Fruit fly (Drosophila melanogaster): ENCODE results near the gene CG10347.

Gene CG10347

DNA sequence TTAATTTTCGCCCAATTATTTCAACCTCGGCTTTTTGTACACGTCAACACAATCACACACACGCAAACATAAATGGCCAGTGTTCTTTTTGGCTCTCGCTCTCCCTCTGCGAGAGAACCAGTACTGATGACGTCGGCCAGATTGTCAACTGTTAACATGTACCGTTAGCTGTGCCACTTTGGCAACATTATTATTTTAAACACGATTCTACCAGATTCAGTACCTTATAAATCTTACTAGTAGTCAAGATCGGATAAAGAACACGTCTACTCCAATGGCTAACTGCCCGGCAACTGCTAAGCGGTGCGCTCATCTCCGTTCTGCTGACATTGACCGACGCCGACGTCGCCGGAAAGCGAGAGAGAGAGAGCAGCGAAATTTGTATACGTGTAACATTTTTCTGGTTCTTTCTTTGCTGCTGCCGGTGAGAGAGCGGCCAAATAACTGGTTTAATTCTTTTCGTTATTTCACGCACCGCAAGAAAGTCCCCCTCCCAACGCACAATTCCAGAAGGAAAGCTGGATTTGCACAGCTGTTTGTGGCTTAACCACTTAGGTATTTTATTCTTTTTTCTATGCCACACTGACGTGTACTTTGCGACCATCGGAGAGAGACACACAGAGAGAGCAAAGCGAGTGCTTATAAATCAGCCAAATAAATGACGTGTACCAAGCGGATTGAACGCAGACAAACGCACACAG lies 49.5 kb downstream of the CG10347 start:
- no peak for TF ChIP-seq CG8478 (optimal IDR thresholded peaks at IDR 0.05)
- TF ChIP-seq CTCF (optimal IDR thresholded peaks at IDR 0.05): no peak
